Worm (Caenorhabditis elegans) whole organism, young adult: ENCODE data around the gene frpr-16.

Source experiments
- Y53G8AR.9 ChIP-seq: fragments of 200-800 bp; sonication (Bioruptor generic); conservative IDR thresholded peaks from 2 replicates; pipeline ENCODE4 v1.3.6; 2022; ENCODE audit warnings: missing genetic modification reagents, missing genetic modification characterization, missing compliant biosample characterization
- ama-1 ChIP-seq, 3 experiments: fragments of 150-350 bp in 1 of 3; sonication (generic microtip) in 2 of 3; optimal IDR thresholded peaks; 2 replicates each; lab custom pipeline; 2014 to 2018; ENCODE audit warnings: missing biosample characterization in 2 of 3, missing genetic modification characterization in 2 of 3, missing genetic modification reagents in 2 of 3
- tlf-1 ChIP-seq: fragments of 200-800 bp; sonication (Bioruptor generic); optimal IDR thresholded peaks from 2 replicates; lab custom pipeline; 2018; ENCODE audit warnings: mild to moderate bottlenecking, missing genetic modification characterization, missing compliant biosample characterization

DNA sequence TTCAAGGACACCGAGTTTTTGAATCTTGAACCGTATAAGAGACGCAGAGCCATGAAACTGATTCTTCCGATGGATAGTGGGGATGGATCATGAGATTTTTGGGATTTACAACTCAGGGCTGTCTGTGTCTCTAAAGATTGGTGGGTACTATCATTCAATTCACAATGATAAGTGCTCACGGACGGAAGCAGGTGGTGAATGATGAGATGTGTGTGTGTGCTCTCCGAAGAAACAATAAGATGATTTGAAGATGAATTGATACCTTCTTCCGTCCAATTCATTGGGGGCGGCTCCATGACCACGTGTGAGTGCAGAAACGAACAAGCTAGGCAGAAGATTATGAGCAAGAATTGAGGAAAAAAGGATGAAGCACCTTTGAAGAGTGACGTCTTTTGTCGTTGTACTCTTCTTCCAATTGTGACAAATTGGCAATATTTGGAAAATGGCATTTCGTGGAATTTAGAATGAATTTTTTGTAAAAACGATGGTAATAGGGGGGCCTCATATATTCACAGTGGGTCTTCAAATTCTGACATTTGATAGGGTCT, 2.3 kb downstream of the frpr-16 start:
- TF ChIP-seq ama-1 (optimal IDR thresholded peaks at IDR 0.05; lab: Kevin White, UChicago), result no peak
- TF ChIP-seq ama-1 (GFP tag; optimal IDR thresholded peaks at IDR 0.05; lab: Kevin White, UChicago), result no peak
- TF ChIP-seq tlf-1, result no peak
- no peak for TF ChIP-seq Y53G8AR.9 (GFP tag; lab: Robert Waterston, UW)
